Fruit fly (Drosophila melanogaster): Measurements from ENCODE around the gene CG34348.

dm6 chrX:11393003-11393620 is 53.4 kb downstream of the CG34348 start:
- TF ChIP-seq CG11902 (GFP tag; optimal IDR thresholded peaks at IDR 0.05) (no peak), CG7368 (GFP tag; optimal IDR thresholded peaks at IDR 0.05) (no peak), Ets96B (tag; optimal IDR thresholded peaks at IDR 0.05) (no peak), Lpt (GFP tag; optimal IDR thresholded peaks at IDR 0.05) (no peak), net (GFP tag; optimal IDR thresholded peaks at IDR 0.05) (no peak), Gug (GFP tag; IDR thresholded peaks at IDR 0.05) (no peak), fd85E (GFP tag; optimal IDR thresholded peaks at IDR 0.05) (no peak), CG8632 (GFP tag; optimal IDR thresholded peaks at IDR 0.05) (no peak), Sox15 (GFP tag; optimal IDR thresholded peaks at IDR 0.05) (no peak), fkh (GFP tag; optimal IDR thresholded peaks at IDR 0.05) (peak; percentile 18)
